Worm (Caenorhabditis elegans) whole organism, L2 larva: ENCODE data around the gene dnj-20.

Source experiments
- C34F6.9 ChIP-seq: fragments of 150-350 bp; optimal IDR thresholded peaks from 2 replicates; lab custom pipeline; 2014; ENCODE audit warnings: missing biosample characterization, missing genetic modification characterization
- F13H6.1 ChIP-seq: sonication (generic microtip); optimal IDR thresholded peaks from 2 replicates; lab custom pipeline; 2016; ENCODE audit warnings: missing genetic modification characterization, missing compliant biosample characterization
- R02D3.7 ChIP-seq: fragments of 150-350 bp; optimal IDR thresholded peaks from 2 replicates; lab custom pipeline; 2014; ENCODE audit warnings: missing biosample characterization, missing genetic modification characterization
- Y55F3AM.14 ChIP-seq: fragments of 200-800 bp; sonication (Bioruptor generic); optimal IDR thresholded peaks from 2 replicates; lab custom pipeline; 2018; ENCODE audit warnings: mild to moderate bottlenecking, missing genetic modification characterization, missing compliant biosample characterization
- ZK546.5 ChIP-seq: sonication (generic microtip); optimal IDR thresholded peaks from 2 replicates; lab custom pipeline; 2017; ENCODE audit warnings: missing biosample characterization, missing genetic modification characterization
- aly-2 ChIP-seq: fragments of 150-350 bp; optimal IDR thresholded peaks from 2 replicates; lab custom pipeline; 2014; ENCODE audit warnings: missing biosample characterization, missing genetic modification characterization
- ama-1 ChIP-seq: fragments of 150-350 bp; optimal IDR thresholded peaks from 2 replicates; lab custom pipeline; 2018; ENCODE audit warnings: inconsistent platforms
- blmp-1 ChIP-seq: sonication (generic microtip); optimal IDR thresholded peaks from 2 replicates; lab custom pipeline; 2017; ENCODE audit warnings: missing genetic modification characterization, mild to moderate bottlenecking, missing compliant biosample characterization, antibody characterized with exemption, moderate library complexity; ENCODE audit not compliant: insufficient read depth
- ceh-16 ChIP-seq: fragments of 150-350 bp; optimal IDR thresholded peaks from 2 replicates; lab custom pipeline; 2014; ENCODE audit warnings: missing biosample characterization, missing genetic modification characterization
- ceh-82 ChIP-seq: fragments of 150-350 bp; optimal IDR thresholded peaks from 2 replicates; lab custom pipeline; 2014; ENCODE audit warnings: missing biosample characterization, missing genetic modification characterization
- crh-2 ChIP-seq: sonication (generic microtip); optimal IDR thresholded peaks from 2 replicates; lab custom pipeline; 2017; ENCODE audit warnings: missing biosample characterization, missing genetic modification characterization
- dmd-4 ChIP-seq: sonication (generic microtip); optimal IDR thresholded peaks from 2 replicates; lab custom pipeline; 2017; ENCODE audit warnings: missing biosample characterization, missing genetic modification characterization
- egl-27 ChIP-seq: sonication (generic microtip); optimal IDR thresholded peaks from 3 replicates; lab custom pipeline; 2017; ENCODE audit warnings: missing biosample characterization, missing genetic modification reagents, missing genetic modification characterization
- elt-1 ChIP-seq: fragments of 150-350 bp; optimal IDR thresholded peaks from 2 replicates; lab custom pipeline; 2014; ENCODE audit warnings: missing biosample characterization, missing genetic modification characterization
- elt-3 ChIP-seq: sonication (generic microtip); optimal IDR thresholded peaks from 2 replicates; lab custom pipeline; 2017; ENCODE audit warnings: missing biosample characterization, missing genetic modification characterization
- fos-1 ChIP-seq: fragments of 150-350 bp; optimal IDR thresholded peaks from 2 replicates; lab custom pipeline; 2014; ENCODE audit warnings: missing biosample characterization, missing genetic modification characterization
- gmeb-1 ChIP-seq: fragments of 150-350 bp; optimal IDR thresholded peaks from 2 replicates; lab custom pipeline; 2014; ENCODE audit warnings: missing biosample characterization, missing genetic modification characterization
- lin-11 ChIP-seq: fragments of 150-350 bp; sonication (generic microtip); optimal IDR thresholded peaks from 2 replicates; lab custom pipeline; 2014; ENCODE audit warnings: missing biosample characterization, missing genetic modification characterization, inconsistent platforms, mixed read lengths
- mbf-1 ChIP-seq: sonication (generic microtip); optimal IDR thresholded peaks from 2 replicates; lab custom pipeline; 2017; ENCODE audit warnings: missing biosample characterization, missing genetic modification characterization
- nhr-10 ChIP-seq: sonication (generic microtip); optimal IDR thresholded peaks from 2 replicates; lab custom pipeline; 2017; ENCODE audit warnings: missing biosample characterization, missing genetic modification characterization
- nhr-11 ChIP-seq: fragments of 150-350 bp; optimal IDR thresholded peaks from 2 replicates; lab custom pipeline; 2014; ENCODE audit warnings: missing biosample characterization, missing genetic modification characterization
- nhr-129 ChIP-seq: fragments of 150-350 bp; optimal IDR thresholded peaks from 2 replicates; lab custom pipeline; 2014; ENCODE audit warnings: missing biosample characterization, missing genetic modification characterization
- nhr-21 ChIP-seq: fragments of 150-350 bp; optimal IDR thresholded peaks from 2 replicates; lab custom pipeline; 2014; ENCODE audit warnings: missing biosample characterization, missing genetic modification characterization
- nhr-23 ChIP-seq: fragments of 150-350 bp; optimal IDR thresholded peaks from 2 replicates; lab custom pipeline; 2014; ENCODE audit warnings: missing biosample characterization, missing genetic modification reagents, missing genetic modification characterization
- nhr-237 ChIP-seq: fragments of 150-350 bp; optimal IDR thresholded peaks from 2 replicates; lab custom pipeline; 2014; ENCODE audit warnings: missing biosample characterization, missing genetic modification characterization
- nhr-25 ChIP-seq: fragments of 150-350 bp; sonication (generic microtip); optimal IDR thresholded peaks from 3 replicates; lab custom pipeline; 2014; ENCODE audit warnings: missing biosample characterization, missing genetic modification characterization
- nhr-6 ChIP-seq: fragments of 150-350 bp; optimal IDR thresholded peaks from 2 replicates; lab custom pipeline; 2014; ENCODE audit warnings: missing biosample characterization, missing genetic modification characterization
- peb-1 ChIP-seq: fragments of 150-350 bp; optimal IDR thresholded peaks from 2 replicates; lab custom pipeline; 2014; ENCODE audit warnings: missing biosample characterization, missing genetic modification characterization
- sem-4 ChIP-seq: fragments of 150-350 bp; optimal IDR thresholded peaks from 2 replicates; lab custom pipeline; 2014; ENCODE audit warnings: missing biosample characterization, missing genetic modification reagents, missing genetic modification characterization
- sma-3 ChIP-seq: sonication (generic microtip); optimal IDR thresholded peaks from 2 replicates; lab custom pipeline; 2016; ENCODE audit warnings: missing genetic modification reagents, missing genetic modification characterization, missing compliant biosample characterization
- sma-9 ChIP-seq, 2 experiments: fragments of 150-350 bp in 1 of 2; sonication (generic microtip) in 1 of 2; optimal IDR thresholded peaks; 2 replicates each; lab custom pipeline; 2014 to 2016; ENCODE audit warnings: missing genetic modification characterization in 2 of 2, mild to moderate bottlenecking in 1 of 2, missing biosample characterization in 1 of 2, missing compliant biosample characterization in 1 of 2, missing genetic modification reagents in 1 of 2, moderate library complexity in 1 of 2
- unc-39 ChIP-seq: fragments of 150-350 bp; optimal IDR thresholded peaks from 2 replicates; lab custom pipeline; 2014; ENCODE audit warnings: missing biosample characterization, missing genetic modification characterization
- unc-55 ChIP-seq: fragments of 150-350 bp; sonication (generic microtip); optimal IDR thresholded peaks from 3 replicates; lab custom pipeline; 2014; ENCODE audit warnings: missing biosample characterization, missing genetic modification reagents, missing genetic modification characterization
- ztf-11 ChIP-seq: sonication (generic microtip); optimal IDR thresholded peaks from 2 replicates; lab custom pipeline; 2017; ENCODE audit warnings: missing biosample characterization, missing genetic modification characterization

The dnj-20 gene

DNA sequence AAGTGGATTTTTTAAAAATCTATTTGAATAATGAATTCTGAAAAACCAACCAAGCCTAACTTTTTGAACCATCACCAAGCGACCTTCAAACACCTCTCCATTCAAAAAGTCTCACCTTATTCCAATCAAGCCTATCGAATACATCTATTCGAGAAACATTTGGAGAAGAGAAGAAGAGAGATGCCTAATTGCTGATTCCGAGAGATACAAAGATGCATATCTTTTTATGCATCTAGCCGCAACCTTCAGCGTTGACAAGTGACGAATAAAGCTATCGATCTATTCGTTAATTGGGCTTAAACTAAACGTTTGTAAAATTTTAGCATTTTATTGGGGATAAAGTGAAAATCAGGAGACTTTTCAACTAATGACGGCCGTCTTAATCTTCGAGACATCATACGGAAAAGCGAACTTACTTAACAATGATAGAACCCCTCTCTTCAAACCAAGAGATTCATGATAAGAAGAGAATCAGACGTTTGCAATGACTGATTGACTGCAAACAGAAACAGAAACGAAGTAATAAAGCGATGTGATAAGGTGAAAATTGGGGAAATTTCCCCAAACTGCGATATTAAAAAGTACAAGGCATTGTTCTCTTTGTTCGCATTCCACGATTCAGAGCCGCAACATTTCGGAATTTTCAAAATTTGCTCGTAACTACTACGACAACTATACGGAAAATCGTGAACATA, 21.1 kb upstream of the dnj-20 start:
- TF ChIP-seq egl-27 (tag; lab: Kevin White, UChicago): no peak
- TF ChIP-seq unc-55: no peak
- TF ChIP-seq C34F6.9 (tag; lab: Kevin White, UChicago): peak; percentile 8
- TF ChIP-seq F13H6.1 (tag; lab: Kevin White, UChicago): no peak
- no peak for TF ChIP-seq mbf-1 (tag; lab: Kevin White, UChicago)
- TF ChIP-seq ceh-16: peak; percentile 98
- peak; percentile 64 for TF ChIP-seq Y55F3AM.14 (GFP tag; lab: Kevin White, UChicago)
- TF ChIP-seq elt-1 (tag; lab: Kevin White, UChicago): peak; percentile 79
- TF ChIP-seq nhr-25 (tag; lab: Kevin White, UChicago): peak; percentile 28
- TF ChIP-seq sma-3 (GFP tag; lab: Kevin White, UChicago): no peak
- peak; percentile 92 for TF ChIP-seq fos-1
- no peak for TF ChIP-seq nhr-23 (tag; lab: Kevin White, UChicago)
- peak; percentile 8 for TF ChIP-seq sma-9 (GFP tag; optimal IDR thresholded peaks at IDR 0.05; lab: Kevin White, UChicago)
- TF ChIP-seq sma-9 (tag; optimal IDR thresholded peaks at IDR 0.05; lab: Kevin White, UChicago): no peak
- TF ChIP-seq aly-2 (tag; lab: Kevin White, UChicago): no peak
- no peak for TF ChIP-seq elt-3 (tag; lab: Kevin White, UChicago)
- no peak for TF ChIP-seq nhr-10
- TF ChIP-seq ZK546.5: no peak
- TF ChIP-seq R02D3.7: no peak
- TF ChIP-seq nhr-129 (tag; lab: Kevin White, UChicago): peak; percentile 17
- no peak for TF ChIP-seq ztf-11
- TF ChIP-seq nhr-6 (tag; lab: Kevin White, UChicago): no peak
- TF ChIP-seq crh-2 (tag; lab: Kevin White, UChicago): peak; percentile 15

DNA sequence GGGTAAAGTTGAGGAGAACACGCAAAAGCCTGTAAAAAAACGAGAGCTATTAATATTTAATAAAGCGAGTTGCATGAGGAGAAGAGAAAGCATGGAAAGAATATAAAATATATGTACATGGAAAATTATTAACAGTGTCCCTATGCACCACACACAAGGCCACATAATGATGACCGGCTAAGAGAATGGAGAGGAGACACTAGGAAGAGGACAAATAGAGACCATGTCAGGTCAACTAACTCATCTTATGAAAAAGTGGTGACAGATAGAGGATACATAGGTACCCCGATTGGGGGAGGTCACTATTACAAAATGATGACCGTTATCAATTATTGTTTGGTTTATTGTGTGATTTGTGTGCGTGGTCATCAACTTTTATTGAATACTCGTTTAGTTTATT, 20.5 kb upstream of the dnj-20 start, which contains the start of gene fzr-1:
TSS of gene fzr-1 (minus strand) at position 29 of the 400 bp plus-strand sequence.
- TF ChIP-seq fos-1 (peak; percentile 11), nhr-129 (tag; lab: Kevin White, UChicago) (no peak)

ce11 chrII:9636300-9636699, 12.3 kb upstream of the dnj-20 start, which contains the start of gene ZK1307.7:
TSS of gene ZK1307.7 (plus strand) at chrII:9636600.
- TF ChIP-seq lin-11 (tag; lab: Kevin White, UChicago) (no peak), fos-1 (no peak), R02D3.7 (no peak), gmeb-1 (tag; lab: Kevin White, UChicago) (no peak), sem-4 (tag; lab: Kevin White, UChicago) (no peak), dmd-4 (tag; lab: Kevin White, UChicago) (no peak), ama-1 (no peak)

DNA sequence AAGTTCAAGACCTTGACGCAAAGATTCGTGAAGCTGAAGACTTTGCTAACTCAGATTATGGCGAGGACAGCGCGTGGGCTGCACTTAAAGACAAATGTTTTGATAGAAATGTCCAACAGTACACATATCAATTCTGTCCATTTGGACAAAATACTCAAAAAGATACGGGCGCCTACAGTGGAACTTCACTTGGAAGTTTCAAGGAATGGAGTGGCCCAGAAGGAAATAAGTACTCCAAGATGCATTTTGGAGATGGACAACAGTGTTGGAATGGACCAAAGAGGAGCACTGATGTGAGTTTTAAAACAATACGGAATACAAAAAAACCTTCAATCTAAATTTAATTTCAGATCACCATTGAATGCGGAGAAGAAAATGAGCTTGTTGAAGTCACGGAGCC, 2.0 kb upstream of the dnj-20 start:
- no peak for TF ChIP-seq nhr-21 (tag; lab: Kevin White, UChicago)
- TF ChIP-seq unc-39: no peak
- no peak for TF ChIP-seq fos-1
- no peak for TF ChIP-seq nhr-129 (tag; lab: Kevin White, UChicago)
- TF ChIP-seq R02D3.7: no peak
- no peak for TF ChIP-seq gmeb-1 (tag; lab: Kevin White, UChicago)
- TF ChIP-seq crh-2 (tag; lab: Kevin White, UChicago): no peak
- TF ChIP-seq unc-55: no peak

ce11 chrII:9621913-9622348, 2.0 kb downstream of the dnj-20 start:
- TF ChIP-seq peb-1 (no peak), F13H6.1 (tag; lab: Kevin White, UChicago) (peak; percentile 43), nhr-11 (tag; lab: Kevin White, UChicago) (no peak), blmp-1 (tag; lab: Kevin White, UChicago) (peak; percentile 13), C34F6.9 (tag; lab: Kevin White, UChicago) (peak; percentile 21), sma-9 (GFP tag; optimal IDR thresholded peaks at IDR 0.05; lab: Kevin White, UChicago) (peak; percentile 9), sma-9 (tag; optimal IDR thresholded peaks at IDR 0.05; lab: Kevin White, UChicago) (no peak), nhr-237 (tag; lab: Kevin White, UChicago) (no peak), ceh-82 (tag; lab: Kevin White, UChicago) (no peak), crh-2 (tag; lab: Kevin White, UChicago) (peak; percentile 40), unc-39 (no peak)
